Worm (Caenorhabditis elegans) whole organism, L2 larva: ENCODE results near the gene rfc-2.

Source experiments
- elt-1 ChIP-seq: fragments of 150-350 bp; optimal IDR thresholded peaks from 2 replicates; lab custom pipeline; 2014; ENCODE audit warnings: missing biosample characterization, missing genetic modification characterization
- lin-11 ChIP-seq: fragments of 150-350 bp; sonication (generic microtip); optimal IDR thresholded peaks from 2 replicates; lab custom pipeline; 2014; ENCODE audit warnings: missing biosample characterization, missing genetic modification characterization, inconsistent platforms, mixed read lengths
- mdl-1 ChIP-seq, 2 experiments: fragments of 150-350 bp in 1 of 2; sonication (generic microtip) in 1 of 2; optimal IDR thresholded peaks; 2 replicates each; lab custom pipeline; 2017; ENCODE audit warnings: missing biosample characterization in 2 of 2, missing genetic modification characterization in 2 of 2
- nhr-21 ChIP-seq: fragments of 150-350 bp; optimal IDR thresholded peaks from 2 replicates; lab custom pipeline; 2014; ENCODE audit warnings: missing biosample characterization, missing genetic modification characterization
- nhr-23 ChIP-seq: fragments of 150-350 bp; optimal IDR thresholded peaks from 2 replicates; lab custom pipeline; 2014; ENCODE audit warnings: missing biosample characterization, missing genetic modification reagents, missing genetic modification characterization
- nhr-6 ChIP-seq: fragments of 150-350 bp; optimal IDR thresholded peaks from 2 replicates; lab custom pipeline; 2014; ENCODE audit warnings: missing biosample characterization, missing genetic modification characterization
- nhr-77 ChIP-seq: fragments of 150-350 bp; optimal IDR thresholded peaks from 2 replicates; lab custom pipeline; 2014; ENCODE audit warnings: missing biosample characterization, missing genetic modification characterization
- peb-1 ChIP-seq: fragments of 150-350 bp; optimal IDR thresholded peaks from 2 replicates; lab custom pipeline; 2014; ENCODE audit warnings: missing biosample characterization, missing genetic modification characterization
- sem-4 ChIP-seq: fragments of 150-350 bp; optimal IDR thresholded peaks from 2 replicates; lab custom pipeline; 2014; ENCODE audit warnings: missing biosample characterization, missing genetic modification reagents, missing genetic modification characterization
- unc-55 ChIP-seq: fragments of 150-350 bp; sonication (generic microtip); optimal IDR thresholded peaks from 3 replicates; lab custom pipeline; 2014; ENCODE audit warnings: missing biosample characterization, missing genetic modification reagents, missing genetic modification characterization
- ztf-1 ChIP-seq: fragments of 200-800 bp; sonication (Bioruptor generic); conservative IDR thresholded peaks from 2 replicates; pipeline ENCODE4 v1.3.6; 2022; ENCODE audit warnings: missing genetic modification characterization, missing compliant biosample characterization
- ztf-11 ChIP-seq: sonication (generic microtip); optimal IDR thresholded peaks from 2 replicates; lab custom pipeline; 2017; ENCODE audit warnings: missing biosample characterization, missing genetic modification characterization
- ztf-4 ChIP-seq: fragments of 150-350 bp; optimal IDR thresholded peaks from 2 replicates; lab custom pipeline; 2014; ENCODE audit warnings: missing biosample characterization, missing genetic modification characterization

Gene rfc-2

DNA sequence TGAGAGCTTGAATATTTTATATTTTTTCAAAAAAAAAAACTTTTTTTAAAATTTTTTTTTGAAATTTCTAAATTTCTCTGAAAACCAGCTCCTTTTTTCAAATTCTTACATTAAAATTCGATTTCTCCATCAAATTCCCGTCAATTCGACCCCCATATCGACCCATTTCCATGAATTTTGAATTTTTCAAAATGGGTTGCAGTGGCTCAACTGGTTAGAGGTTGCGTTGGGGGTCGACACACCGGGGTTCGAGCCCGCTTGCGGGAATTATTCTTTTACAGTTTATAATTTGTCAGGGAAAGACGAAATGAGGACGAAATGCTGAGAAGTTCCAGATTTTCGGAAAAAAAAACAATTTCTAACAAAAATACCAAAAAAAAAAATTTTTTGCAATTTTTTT is 47.0 kb downstream of the rfc-2 start:
- TF ChIP-seq nhr-23 (tag; lab: Kevin White, UChicago) = no peak

DNA sequence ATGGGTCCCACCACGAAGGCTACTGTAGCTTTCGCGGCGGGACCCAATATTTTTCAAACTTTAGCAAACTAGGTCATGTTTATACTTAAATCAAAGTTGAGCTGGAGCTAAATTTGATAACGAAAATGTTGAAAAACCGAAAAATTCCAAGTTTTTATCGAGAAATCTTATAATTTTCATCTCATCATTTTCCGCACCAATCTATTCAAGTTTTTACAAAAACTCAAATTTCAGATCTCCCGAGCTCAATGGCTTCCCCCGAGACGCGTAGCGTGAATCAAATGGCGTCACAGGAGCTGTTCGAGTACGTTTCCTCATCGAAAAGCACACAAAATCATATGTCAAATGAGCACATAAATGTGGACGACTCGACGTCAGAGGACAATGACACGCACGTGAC is 50.8 kb downstream of the rfc-2 start:
- TF ChIP-seq sem-4 (tag; lab: Kevin White, UChicago) = no peak
- no peak for TF ChIP-seq ztf-11 (tag; lab: Kevin White, UChicago)
- TF ChIP-seq lin-11 (tag; lab: Kevin White, UChicago) = no peak
- TF ChIP-seq nhr-23 (tag; lab: Kevin White, UChicago) = no peak
- no peak for TF ChIP-seq nhr-77
- TF ChIP-seq ztf-1 (GFP tag; lab: Robert Waterston, UW) = no peak
- TF ChIP-seq ztf-4 (tag; lab: Kevin White, UChicago) = no peak
- no peak for TF ChIP-seq nhr-21 (tag; lab: Kevin White, UChicago)

DNA sequence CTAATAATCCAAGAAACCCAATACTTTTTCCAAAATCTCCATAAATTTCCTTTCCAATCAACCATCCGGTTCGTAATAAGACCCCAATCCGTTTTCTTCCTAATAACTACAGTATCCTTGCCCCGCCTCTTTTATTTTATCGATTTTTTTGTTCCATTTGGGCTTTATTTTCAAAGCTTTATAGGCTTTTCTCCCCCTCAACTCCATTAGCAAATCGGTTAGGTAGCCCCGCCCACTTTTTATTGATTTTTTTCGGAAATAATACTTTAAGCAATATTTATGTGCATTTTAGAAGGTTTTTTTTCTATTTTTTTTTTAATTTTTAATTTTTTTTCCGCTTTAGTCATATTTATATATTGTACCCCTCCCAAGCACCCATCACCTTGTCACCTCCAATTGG is 52.9 kb downstream of the rfc-2 start:
- TF ChIP-seq unc-55 (GFP tag; lab: Kevin White, UChicago) (no peak), peb-1 (tag; lab: Kevin White, UChicago) (no peak), mdl-1 (tag; optimal IDR thresholded peaks at IDR 0.05; lab: Kevin White, UChicago) (no peak), elt-1 (tag; lab: Kevin White, UChicago) (no peak), nhr-6 (tag; lab: Kevin White, UChicago) (no peak)
